Fruit fly (Drosophila melanogaster): ENCODE results near the gene Pdss2.

Gene Pdss2

DNA sequence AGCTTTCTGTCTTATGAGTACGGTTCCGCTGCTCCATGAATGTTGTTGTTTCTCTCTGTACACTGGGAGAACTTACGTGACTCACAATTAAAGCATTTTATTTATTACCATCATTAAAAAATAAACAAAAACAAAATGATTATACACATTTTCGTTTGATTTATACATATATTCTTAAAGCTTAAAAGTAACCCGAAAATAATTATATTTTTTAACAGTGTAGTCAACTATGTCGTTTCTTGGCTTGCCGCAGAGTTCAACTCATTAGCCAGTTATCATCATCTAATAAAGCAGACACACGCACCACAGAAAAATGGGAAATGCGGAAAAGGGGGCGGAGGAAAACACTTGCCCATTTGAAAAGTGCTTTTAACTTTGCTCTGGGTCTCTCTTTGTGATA is 9.7 kb downstream of the Pdss2 start (continued):
- TF ChIP-seq psq (GFP tag; optimal IDR thresholded peaks at IDR 0.05) (peak; percentile 37), woc (GFP tag; optimal IDR thresholded peaks at IDR 0.05) (no peak), sv (GFP tag; optimal IDR thresholded peaks at IDR 0.05) (peak; percentile 29), Dif (GFP tag; optimal IDR thresholded peaks at IDR 0.05; ENCODE audit: partially characterized antibody) (no peak)

dm6 chr3L:21040831-21041230 is 13.1 kb downstream of the Pdss2 start:
- TF ChIP-seq Rel (GFP tag; optimal IDR thresholded peaks at IDR 0.05): no peak
- TF ChIP-seq Rel (tag; optimal IDR thresholded peaks at IDR 0.05): peak; percentile 43
- TF ChIP-seq jim (GFP tag; optimal IDR thresholded peaks at IDR 0.05): no peak
- no peak for TF ChIP-seq CrebA (GFP tag; optimal IDR thresholded peaks at IDR 0.05; ENCODE audit: borderline replicate concordance)

DNA sequence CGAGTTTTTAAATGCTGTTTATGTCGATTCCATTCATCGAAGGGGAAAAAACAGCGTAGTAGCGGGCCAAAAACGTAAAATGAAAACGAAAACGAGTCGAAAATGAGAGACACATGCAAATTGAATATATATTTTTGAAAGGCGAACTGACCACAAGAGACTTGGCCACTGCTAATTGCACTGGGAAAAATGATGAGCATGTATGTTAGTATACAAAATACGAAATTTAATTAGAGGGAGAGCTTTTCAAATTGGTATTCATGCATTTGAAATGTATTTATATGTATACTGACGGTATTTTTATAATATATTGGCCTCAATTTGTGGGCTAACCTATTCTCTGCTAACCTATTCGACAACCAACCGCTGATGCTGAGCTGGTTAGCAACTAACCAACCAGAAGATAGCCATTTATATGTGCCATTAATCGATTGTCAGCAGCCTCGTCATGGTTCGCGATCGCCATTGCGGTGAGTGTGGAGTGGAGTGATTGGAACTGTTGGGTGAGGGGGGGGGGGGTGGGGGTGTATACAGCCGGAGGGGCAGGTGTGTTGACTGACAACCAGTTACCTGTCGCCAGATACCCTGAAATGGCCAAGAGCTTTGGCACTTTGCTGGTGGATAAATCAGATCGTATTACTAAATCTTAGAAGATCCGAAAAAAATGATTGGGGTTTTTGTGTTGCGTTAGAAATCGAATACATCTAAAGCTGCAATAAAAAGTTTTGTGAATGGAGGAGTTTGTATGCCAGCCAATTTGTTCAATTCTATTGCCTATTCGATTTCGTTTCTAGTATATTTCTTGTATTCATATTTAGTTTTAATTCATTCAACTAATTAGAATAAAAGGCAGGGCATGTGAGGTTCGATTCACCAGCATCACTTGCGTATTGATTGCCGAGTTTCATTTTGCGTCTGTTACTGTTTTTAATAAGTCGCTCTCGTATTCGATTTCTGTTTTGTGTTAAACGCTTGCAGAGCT is 14.5 kb downstream of the Pdss2 start:
- TF ChIP-seq br (GFP tag; optimal IDR thresholded peaks at IDR 0.05) (peak; percentile 20), Abd-B (GFP tag; optimal IDR thresholded peaks at IDR 0.05) (no peak), GATAd (GFP tag; optimal IDR thresholded peaks at IDR 0.05) (no peak), Vsx2 (GFP tag; optimal IDR thresholded peaks at IDR 0.05; ENCODE audit: partially characterized antibody) (no peak), tai (GFP tag; optimal IDR thresholded peaks at IDR 0.05) (no peak), N (GFP tag; optimal IDR thresholded peaks at IDR 0.05) (no peak), CG9705 (GFP tag; optimal IDR thresholded peaks at IDR 0.05) (no peak), sv (GFP tag; optimal IDR thresholded peaks at IDR 0.05) (no peak), Dif (GFP tag; optimal IDR thresholded peaks at IDR 0.05; ENCODE audit: partially characterized antibody) (no peak), Myc (optimal IDR thresholded peaks at IDR 0.05) (no peak), Jra (GFP tag; optimal IDR thresholded peaks at IDR 0.05) (no peak), Sp1 (GFP tag; optimal IDR thresholded peaks at IDR 0.05) (peak; percentile 53), dmrt93B (GFP tag; optimal IDR thresholded peaks at IDR 0.05) (peak; percentile 6), h (GFP tag; optimal IDR thresholded peaks at IDR 0.05) (peak; percentile 41), CrebA (GFP tag; optimal IDR thresholded peaks at IDR 0.05; ENCODE audit: borderline replicate concordance) (no peak), Mio (GFP tag; optimal IDR thresholded peaks at IDR 0.05) (no peak), pan (optimal IDR thresholded peaks at IDR 0.05) (no peak), Hr78 (GFP tag; optimal IDR thresholded peaks at IDR 0.05) (no peak), ey (GFP tag; optimal IDR thresholded peaks at IDR 0.05) (peak; percentile 26), rgr (GFP tag; optimal IDR thresholded peaks at IDR 0.05) (peak; percentile 19), sage (GFP tag; optimal IDR thresholded peaks at IDR 0.05) (no peak), Hnf4 (GFP tag; optimal IDR thresholded peaks at IDR 0.05) (peak; percentile 7), foxo (GFP tag; optimal IDR thresholded peaks at IDR 0.05) (peak in 1 of 2 experiments; percentile 50), brk (GFP tag; optimal IDR thresholded peaks at IDR 0.05) (no peak), fru (GFP tag; optimal IDR thresholded peaks at IDR 0.05) (peak; percentile 1), lola (GFP tag; optimal IDR thresholded peaks at IDR 0.05) (no peak), dsf (GFP tag; optimal IDR thresholded peaks at IDR 0.05; ENCODE audit: borderline replicate concordance) (no peak), Hr83 (GFP tag; optimal IDR thresholded peaks at IDR 0.05; ENCODE audit: poor library complexity, severe bottlenecking) (no peak), jim (GFP tag; optimal IDR thresholded peaks at IDR 0.05) (no peak), Rel (GFP tag; optimal IDR thresholded peaks at IDR 0.05) (no peak), Rel (tag; optimal IDR thresholded peaks at IDR 0.05) (peak; percentile 8), HLH106 (tag; optimal IDR thresholded peaks at IDR 0.05) (peak; percentile 48), psq (GFP tag; optimal IDR thresholded peaks at IDR 0.05) (peak; percentile 18), woc (GFP tag; optimal IDR thresholded peaks at IDR 0.05) (no peak), CG32264 (GFP tag; optimal IDR thresholded peaks at IDR 0.05) (no peak), OdsH (GFP tag; optimal IDR thresholded peaks at IDR 0.05) (peak; percentile 9), usp (GFP tag; optimal IDR thresholded peaks at IDR 0.05) (no peak), Dfd (GFP tag; optimal IDR thresholded peaks at IDR 0.05) (no peak), dl (GFP tag; optimal IDR thresholded peaks at IDR 0.05; ENCODE audit: insufficient read depth in 1 of 2, partially characterized antibody in 2 of 2) (no peak)
